Worm (Caenorhabditis elegans) whole organism, early embryonic: ENCODE data around the gene nas-17.
A peak's percentile ranks its signal among the peaks of the same experiment; 100 is the strongest.

Experiments used
- B0310.2 ChIP-seq: sonication (generic microtip); optimal IDR thresholded peaks from 2 replicates; lab custom pipeline; 2016; ENCODE audit warnings: mild to moderate bottlenecking, missing genetic modification characterization, missing compliant biosample characterization
- F13C5.2 ChIP-seq: sonication (generic microtip); optimal IDR thresholded peaks from 2 replicates; lab custom pipeline; 2017; ENCODE audit warnings: mild to moderate bottlenecking, missing genetic modification characterization, inconsistent platforms, missing compliant biosample characterization
- aly-1 ChIP-seq: sonication (generic microtip); optimal IDR thresholded peaks from 2 replicates; lab custom pipeline; 2016; ENCODE audit warnings: missing genetic modification characterization, missing compliant biosample characterization
- ama-1 ChIP-seq: fragments of 150-350 bp; optimal IDR thresholded peaks from 2 replicates; lab custom pipeline; 2014
- ceh-13 ChIP-seq: fragments of 200-800 bp; sonication (Bioruptor generic); optimal IDR thresholded peaks from 2 replicates; lab custom pipeline; 2018; ENCODE audit warnings: mild to moderate bottlenecking, missing genetic modification characterization, missing compliant biosample characterization
- ceh-36 ChIP-seq: sonication (generic microtip); optimal IDR thresholded peaks from 2 replicates; lab custom pipeline; 2016; ENCODE audit warnings: missing genetic modification characterization, inconsistent platforms, missing compliant biosample characterization
- ets-7 ChIP-seq: sonication (generic microtip); optimal IDR thresholded peaks from 2 replicates; lab custom pipeline; 2016; ENCODE audit warnings: missing genotype, missing genetic modification characterization, missing compliant biosample characterization
- flt-1 ChIP-seq: fragments of 200-800 bp; sonication (Bioruptor generic); IDR thresholded peaks from 2 replicates; pipeline ENCODE4 v1.3.6; 2022; ENCODE audit warnings: missing genetic modification characterization, missing compliant biosample characterization
- hmbx-1 ChIP-seq: sonication (generic microtip); optimal IDR thresholded peaks from 2 replicates; lab custom pipeline; 2016; ENCODE audit warnings: mild to moderate bottlenecking, missing genetic modification characterization, missing compliant biosample characterization
- hnd-1 ChIP-seq: sonication (generic microtip); optimal IDR thresholded peaks from 2 replicates; lab custom pipeline; 2016; ENCODE audit warnings: missing genetic modification characterization, missing compliant biosample characterization
- pes-1 ChIP-seq: fragments of 200-800 bp; sonication (Bioruptor generic); IDR thresholded peaks from 2 replicates; pipeline ENCODE4 v1.3.6; 2022; ENCODE audit warnings: missing genetic modification reagents, missing genetic modification characterization, missing compliant biosample characterization
- scrt-1 ChIP-seq: fragments of 200-800 bp; sonication (Bioruptor generic); IDR thresholded peaks from 2 replicates; pipeline ENCODE4 v1.3.6; 2022; ENCODE audit warnings: missing genetic modification characterization, missing compliant biosample characterization
- sea-1 ChIP-seq: fragments of 200-800 bp; sonication (Bioruptor generic); conservative IDR thresholded peaks from 2 replicates; pipeline ENCODE4 v1.3.6; 2022; ENCODE audit warnings: missing genetic modification characterization, missing compliant biosample characterization
- tbx-11 ChIP-seq: fragments of 200-800 bp; sonication (Bioruptor generic); IDR thresholded peaks from 2 replicates; pipeline ENCODE4 v1.3.6; 2022; ENCODE audit warnings: missing genetic modification characterization, missing compliant biosample characterization
- tbx-37 ChIP-seq: fragments of 200-800 bp; sonication (Bioruptor generic); conservative IDR thresholded peaks from 2 replicates; pipeline ENCODE4 v1.3.6; 2022; ENCODE audit warnings: missing genetic modification reagents, missing genetic modification characterization, missing compliant biosample characterization
- tra-4 ChIP-seq: sonication (generic microtip); optimal IDR thresholded peaks from 2 replicates; lab custom pipeline; 2017; ENCODE audit warnings: missing genetic modification characterization, missing compliant biosample characterization

Gene nas-17

DNA sequence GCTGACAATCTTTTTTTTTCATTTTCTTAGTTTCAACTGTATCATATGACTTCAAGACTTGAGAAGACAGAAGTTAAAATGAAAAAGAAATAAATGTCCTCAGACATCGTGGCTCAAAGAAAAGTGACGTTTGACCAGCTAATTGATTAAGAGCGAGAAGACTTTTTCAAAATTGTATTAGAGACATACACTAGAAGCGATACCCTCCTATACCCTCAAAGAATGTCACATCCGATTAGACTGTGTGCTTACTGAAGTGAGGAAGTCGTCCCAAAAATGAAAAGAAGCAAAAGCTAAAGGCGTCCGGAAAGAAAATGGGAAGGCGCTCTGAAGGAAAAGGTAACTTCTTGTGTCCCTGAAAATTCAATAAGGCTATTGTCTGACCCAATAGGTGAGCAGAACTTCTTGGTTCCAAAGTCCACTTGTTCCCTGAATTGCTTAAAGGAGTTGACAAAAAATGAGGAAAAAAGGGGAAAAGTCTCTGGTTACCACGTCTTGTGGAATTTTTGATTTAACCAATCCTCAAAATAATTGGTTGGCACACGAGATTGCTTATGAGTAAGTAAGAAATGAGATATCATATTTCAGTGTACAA is 26.3 kb upstream of the nas-17 start:
- TF ChIP-seq ceh-13 (GFP tag; lab: Kevin White, UChicago) = no peak
- TF ChIP-seq F13C5.2 (tag; lab: Kevin White, UChicago) = no peak
- no peak for TF ChIP-seq B0310.2 (tag; lab: Kevin White, UChicago)
- TF ChIP-seq ama-1 = no peak
- no peak for TF ChIP-seq hmbx-1 (tag; lab: Kevin White, UChicago)
- no peak for TF ChIP-seq aly-1 (tag; lab: Kevin White, UChicago)
- TF ChIP-seq pes-1 (GFP tag; lab: Robert Waterston, UW) = no peak
- TF ChIP-seq sea-1 (GFP tag; lab: Robert Waterston, UW) = no peak
- no peak for TF ChIP-seq tbx-11 (GFP tag; lab: Robert Waterston, UW)
- no peak for TF ChIP-seq ets-7 (tag; lab: Kevin White, UChicago)
- TF ChIP-seq tbx-37 (GFP tag; lab: Robert Waterston, UW) = no peak
- no peak for TF ChIP-seq tra-4

DNA sequence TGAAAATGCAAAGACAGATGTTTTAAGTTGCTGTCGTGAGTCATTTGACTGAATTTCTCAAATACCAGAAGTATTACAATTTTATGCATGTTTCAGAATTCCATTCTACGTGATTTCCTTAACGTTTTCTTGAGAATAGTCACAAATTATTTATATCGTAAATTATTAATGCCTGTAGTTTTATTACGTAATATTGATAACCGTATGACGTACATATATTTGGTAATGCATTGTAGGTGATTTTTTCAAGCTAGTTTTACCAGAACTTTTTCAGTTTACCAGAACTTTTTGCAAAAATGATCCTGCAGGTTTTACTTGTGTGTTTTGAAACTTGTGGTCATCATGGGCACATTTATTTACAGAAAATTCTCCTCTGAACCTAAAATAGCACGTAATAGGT is 24.8 kb upstream of the nas-17 start:
- TF ChIP-seq ama-1 (no peak), ets-7 (tag; lab: Kevin White, UChicago) (no peak), B0310.2 (tag; lab: Kevin White, UChicago) (no peak), tbx-37 (GFP tag; lab: Robert Waterston, UW) (no peak), sea-1 (GFP tag; lab: Robert Waterston, UW) (no peak), hnd-1 (tag; lab: Kevin White, UChicago) (no peak), pes-1 (GFP tag; lab: Robert Waterston, UW) (no peak), tra-4 (no peak), tbx-11 (GFP tag; lab: Robert Waterston, UW) (no peak), scrt-1 (GFP tag; lab: Robert Waterston, UW) (no peak), aly-1 (tag; lab: Kevin White, UChicago) (no peak)

DNA sequence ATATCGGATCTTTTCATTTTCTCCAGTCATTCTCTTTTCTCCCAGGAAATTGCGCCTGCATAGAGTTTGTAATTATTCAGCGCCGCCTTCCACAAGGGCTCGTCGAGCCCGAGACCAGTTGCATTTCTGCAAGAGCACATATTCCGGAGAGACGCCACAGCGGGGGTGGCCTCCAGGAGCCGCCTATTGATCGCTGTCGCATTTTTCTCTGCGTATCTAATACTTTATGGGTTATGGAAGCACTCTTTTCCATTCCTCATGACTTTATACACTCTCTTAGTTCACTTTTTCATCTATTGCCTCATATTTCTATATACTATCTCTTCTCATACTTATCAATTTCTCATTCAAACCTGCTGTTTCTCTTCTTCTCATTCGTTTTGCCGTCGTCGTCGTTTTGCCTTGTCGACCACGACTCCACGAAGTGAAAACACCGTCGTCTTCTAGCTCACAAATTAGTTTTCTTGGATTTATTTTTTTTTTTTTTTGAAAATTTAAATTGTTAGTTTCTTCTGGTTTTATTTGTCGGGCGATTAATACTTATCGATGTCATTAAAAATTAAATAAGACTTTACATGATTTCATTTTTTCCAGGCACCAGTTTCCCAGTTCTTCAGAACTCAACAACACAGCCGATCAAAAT is 23.4 kb upstream of the nas-17 start, which contains the start of gene cnb-1:
cnb-1 (plus strand) TSS at position 593 of the 643 bp plus-strand sequence.
- TF ChIP-seq F13C5.2 (tag; lab: Kevin White, UChicago) = peak; percentile 13
- no peak for TF ChIP-seq scrt-1 (GFP tag; lab: Robert Waterston, UW)

DNA sequence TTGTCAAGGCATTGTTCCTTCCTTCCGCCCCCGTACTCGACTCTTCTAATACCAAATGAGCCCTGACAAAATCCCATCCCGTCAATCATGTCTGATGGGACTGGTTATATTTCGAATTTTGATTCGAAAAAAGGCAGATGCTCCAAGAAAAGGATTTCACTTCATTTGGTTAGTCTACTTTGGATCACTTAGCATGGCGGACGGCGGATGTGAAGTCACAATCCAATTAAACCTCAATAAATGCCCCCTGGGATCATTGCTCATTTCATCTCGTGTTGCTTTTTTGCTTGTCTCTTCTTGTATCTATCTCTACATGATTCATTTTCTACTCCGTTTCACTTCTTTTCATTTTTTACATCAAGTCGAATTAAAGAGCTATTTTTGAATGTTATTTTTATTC is 19.4 kb upstream of the nas-17 start:
- TF ChIP-seq scrt-1 (GFP tag; lab: Robert Waterston, UW) (no peak), sea-1 (GFP tag; lab: Robert Waterston, UW) (no peak), ama-1 (no peak), hmbx-1 (tag; lab: Kevin White, UChicago) (no peak), tbx-37 (GFP tag; lab: Robert Waterston, UW) (no peak), tra-4 (no peak), tbx-11 (GFP tag; lab: Robert Waterston, UW) (no peak), F13C5.2 (tag; lab: Kevin White, UChicago) (no peak), ceh-13 (GFP tag; lab: Kevin White, UChicago) (no peak), ceh-36 (no peak), aly-1 (tag; lab: Kevin White, UChicago) (no peak), hnd-1 (tag; lab: Kevin White, UChicago) (no peak)

DNA sequence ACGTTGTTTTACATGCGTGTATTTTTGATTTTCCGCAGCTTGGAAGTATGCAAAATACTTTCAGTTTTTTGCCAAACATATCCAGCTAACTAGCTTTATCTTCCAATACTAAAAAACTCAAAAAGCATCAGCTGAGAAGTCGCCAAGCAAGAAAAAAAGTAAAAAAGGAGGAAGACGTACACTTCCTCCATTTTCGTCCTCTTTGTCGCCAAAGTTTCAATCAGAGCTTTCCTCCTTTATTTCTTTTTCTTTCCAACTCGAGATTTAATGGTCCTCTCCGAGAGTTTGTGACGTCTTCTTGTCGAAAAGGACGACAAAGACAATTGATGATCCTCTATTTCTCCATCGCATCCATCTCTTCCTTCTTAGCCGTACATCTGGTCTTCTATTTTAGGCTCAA is 18.1 kb upstream of the nas-17 start:
- TF ChIP-seq tra-4 (no peak), pes-1 (GFP tag; lab: Robert Waterston, UW) (no peak)

DNA sequence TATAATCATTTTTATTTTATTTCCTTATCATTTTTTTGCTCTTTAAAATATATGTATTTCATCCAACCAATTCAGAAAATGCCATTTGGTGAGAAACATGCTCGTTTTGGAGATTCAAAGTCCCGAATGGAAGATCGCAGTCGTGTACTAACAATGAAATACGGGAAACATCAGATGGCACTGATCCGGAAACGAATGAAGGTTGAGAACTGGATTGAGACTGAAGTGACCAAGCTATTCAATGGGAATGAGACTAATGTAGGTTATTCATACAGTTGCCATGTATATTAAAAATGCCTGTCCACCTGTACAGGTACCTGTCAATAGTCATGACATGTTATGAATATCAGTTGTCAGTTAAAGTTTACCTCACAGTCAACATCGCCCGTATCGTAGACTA is 15.7 kb upstream of the nas-17 start, which contains the start of gene F55C10.5:
F55C10.5 (plus strand) TSS at position 74 of the 400 bp plus-strand sequence.
- TF ChIP-seq ceh-36 (no peak), F13C5.2 (tag; lab: Kevin White, UChicago) (no peak), hmbx-1 (tag; lab: Kevin White, UChicago) (no peak), ceh-13 (GFP tag; lab: Kevin White, UChicago) (no peak), aly-1 (tag; lab: Kevin White, UChicago) (no peak), pes-1 (GFP tag; lab: Robert Waterston, UW) (no peak), tbx-11 (GFP tag; lab: Robert Waterston, UW) (no peak), tbx-37 (GFP tag; lab: Robert Waterston, UW) (no peak), flt-1 (GFP tag; lab: Robert Waterston, UW) (no peak), ets-7 (tag; lab: Kevin White, UChicago) (no peak)

DNA sequence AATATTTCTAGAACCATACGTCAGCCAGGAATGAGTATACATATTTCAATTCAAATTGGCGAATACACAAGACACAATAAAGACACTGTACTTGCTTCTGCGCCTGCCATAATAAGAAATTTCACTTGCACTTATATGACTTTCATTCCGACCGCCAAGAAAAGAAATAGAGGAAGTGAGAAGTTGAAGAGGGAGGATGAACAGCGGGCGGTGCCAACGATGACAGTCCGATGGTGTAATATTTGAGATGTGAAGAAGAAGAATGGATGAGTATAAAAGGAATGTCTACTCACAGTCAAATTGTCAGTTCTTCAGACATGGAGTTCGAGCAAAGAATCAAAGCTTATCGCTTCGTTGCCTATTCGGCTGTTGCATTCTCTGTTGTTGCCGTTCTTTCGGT is 13.7 kb upstream of the nas-17 start, which contains the start of gene col-154:
col-154 (plus strand) TSS at position 301 of the 400 bp plus-strand sequence.
- TF ChIP-seq tbx-37 (GFP tag; lab: Robert Waterston, UW) (no peak), scrt-1 (GFP tag; lab: Robert Waterston, UW) (no peak), aly-1 (tag; lab: Kevin White, UChicago) (no peak), hmbx-1 (tag; lab: Kevin White, UChicago) (no peak), B0310.2 (tag; lab: Kevin White, UChicago) (no peak), tbx-11 (GFP tag; lab: Robert Waterston, UW) (no peak), pes-1 (GFP tag; lab: Robert Waterston, UW) (no peak), ama-1 (no peak), hnd-1 (tag; lab: Kevin White, UChicago) (no peak), ceh-36 (no peak), sea-1 (GFP tag; lab: Robert Waterston, UW) (no peak), tra-4 (no peak), flt-1 (GFP tag; lab: Robert Waterston, UW) (no peak), F13C5.2 (tag; lab: Kevin White, UChicago) (no peak), ceh-13 (GFP tag; lab: Kevin White, UChicago) (no peak)
